Fruit fly (Drosophila melanogaster) whole organism, embryonic: ENCODE results near the gene CG5805.

Experiments
- Adf1 ChIP-seq: fragments of 200-800 bp; sonication (Bioruptor generic); IDR thresholded peaks from 2 replicates; pipeline ENCODE4 v1.3.6; 2022; ENCODE audit warnings: missing biosample characterization, missing genetic modification characterization
- Atf-2 ChIP-seq: fragments of 200-800 bp; sonication (Bioruptor generic); optimal IDR thresholded peaks from 2 replicates; lab custom pipeline; 2016; ENCODE audit warnings: missing biosample characterization, missing genetic modification characterization
- Atf3 ChIP-seq: fragments of 200-800 bp; sonication (Bioruptor generic); optimal IDR thresholded peaks from 3 replicates; lab custom pipeline; 2016; ENCODE audit warnings: missing biosample characterization, missing genetic modification characterization
- Bdp1 ChIP-seq: fragments of 200-800 bp; sonication (Bioruptor generic); optimal IDR thresholded peaks from 3 replicates; lab custom pipeline; 2016; ENCODE audit warnings: missing biosample characterization, missing genetic modification characterization
- CG10274 ChIP-seq: fragments of 200-800 bp; sonication (Bioruptor generic); optimal IDR thresholded peaks from 3 replicates; lab custom pipeline; 2017; ENCODE audit warnings: missing biosample characterization, mild to moderate bottlenecking, missing genetic modification characterization
- CG10321 ChIP-seq: fragments of 200-800 bp; sonication (Bioruptor generic); IDR thresholded peaks from 2 replicates; pipeline ENCODE4 v1.3.6; 2022; ENCODE audit warnings: missing biosample characterization, missing genetic modification characterization
- CG11398 ChIP-seq: fragments of 200-800 bp; sonication (Bioruptor generic); optimal IDR thresholded peaks from 2 replicates; lab custom pipeline; 2016; ENCODE audit warnings: missing biosample characterization, missing genetic modification characterization
- CG11504 ChIP-seq: fragments of 200-800 bp; sonication (Bioruptor generic); optimal IDR thresholded peaks from 3 replicates; lab custom pipeline; 2019; ENCODE audit warnings: missing biosample characterization, mild to moderate bottlenecking, missing genetic modification characterization, moderate library complexity
- CG13287 ChIP-seq: fragments of 200-800 bp; sonication (Bioruptor generic); IDR thresholded peaks from 2 replicates; pipeline ENCODE4 v1.3.6; 2022; ENCODE audit warnings: missing biosample characterization, missing genetic modification characterization; ENCODE audit not compliant: partially characterized antibody
- CG13424 ChIP-seq: fragments of 200-800 bp; sonication (Bioruptor generic); optimal IDR thresholded peaks from 2 replicates; lab custom pipeline; 2019; ENCODE audit warnings: missing biosample characterization, mild to moderate bottlenecking, missing genetic modification characterization, moderate library complexity
- CG14014 ChIP-seq: fragments of 200-800 bp; sonication (Bioruptor generic); IDR thresholded peaks from 2 replicates; pipeline ENCODE4 v1.3.6; 2022; ENCODE audit warnings: missing biosample characterization, missing genetic modification characterization
- CG14667 ChIP-seq: fragments of 200-800 bp; sonication (Bioruptor generic); IDR thresholded peaks from 2 replicates; pipeline ENCODE4 v1.3.6; 2022; ENCODE audit warnings: missing biosample characterization, missing genetic modification characterization
- CG18476 ChIP-seq: fragments of 200-800 bp; sonication (Bioruptor generic); optimal IDR thresholded peaks from 2 replicates; lab custom pipeline; 2016; ENCODE audit warnings: missing biosample characterization, mild to moderate bottlenecking, missing genetic modification characterization
- CG18599 ChIP-seq: fragments of 200-800 bp; sonication (Bioruptor generic); optimal IDR thresholded peaks from 3 replicates; lab custom pipeline; 2017; ENCODE audit warnings: missing biosample characterization, missing genetic modification characterization, mild to moderate bottlenecking, moderate library complexity, missing genetic modification reagents
- CG2116 ChIP-seq: fragments of 200-800 bp; sonication (Bioruptor generic); optimal IDR thresholded peaks from 3 replicates; lab custom pipeline; 2018; ENCODE audit warnings: missing biosample characterization, mild to moderate bottlenecking, missing genetic modification characterization
- CG30431 ChIP-seq: fragments of 200-800 bp; sonication (Bioruptor generic); optimal IDR thresholded peaks from 2 replicates; lab custom pipeline; 2017; ENCODE audit warnings: missing biosample characterization, missing genetic modification characterization
- CG32772 ChIP-seq: fragments of 200-800 bp; sonication (Bioruptor generic); IDR thresholded peaks from 2 replicates; pipeline ENCODE4 v1.3.6; 2022; ENCODE audit warnings: missing biosample characterization, missing genetic modification characterization
- CG34224 ChIP-seq: fragments of 200-800 bp; sonication (Bioruptor generic); IDR thresholded peaks from 3 replicates; pipeline ENCODE4 v1.3.6; 2022; ENCODE audit warnings: missing biosample characterization, missing genetic modification characterization; ENCODE audit not compliant: partially characterized antibody
- CG4360 ChIP-seq: fragments of 200-800 bp; sonication (Bioruptor generic); IDR thresholded peaks from 2 replicates; pipeline ENCODE4 v1.3.6; 2022; ENCODE audit warnings: missing biosample characterization, missing genetic modification characterization
- CG6791 ChIP-seq: fragments of 200-800 bp; sonication (Bioruptor generic); IDR thresholded peaks from 3 replicates; pipeline ENCODE4 v1.3.6; 2022; ENCODE audit warnings: missing biosample characterization, missing genetic modification characterization; ENCODE audit not compliant: partially characterized antibody
- CG7556 ChIP-seq: fragments of 200-800 bp; sonication (Bioruptor generic); optimal IDR thresholded peaks from 2 replicates; lab custom pipeline; 2017; ENCODE audit warnings: missing biosample characterization, mild to moderate bottlenecking, missing genetic modification characterization
- CG8359 ChIP-seq: fragments of 200-800 bp; sonication (Bioruptor generic); optimal IDR thresholded peaks from 2 replicates; lab custom pipeline; 2017; ENCODE audit warnings: missing biosample characterization, mild to moderate bottlenecking, missing genetic modification characterization, borderline replicate concordance
- CG9609 ChIP-seq: fragments of 200-800 bp; sonication (Bioruptor generic); optimal IDR thresholded peaks from 3 replicates; lab custom pipeline; 2016; ENCODE audit warnings: missing biosample characterization, missing genetic modification characterization
- CG9797 ChIP-seq: fragments of 200-800 bp; sonication (Bioruptor generic); optimal IDR thresholded peaks from 3 replicates; lab custom pipeline; 2018; ENCODE audit warnings: missing biosample characterization, mild to moderate bottlenecking, missing genetic modification characterization
- CG9932 ChIP-seq: fragments of 200-800 bp; sonication (Bioruptor generic); IDR thresholded peaks from 2 replicates; pipeline ENCODE4 v1.3.6; 2022; ENCODE audit warnings: missing biosample characterization, missing genetic modification characterization
- Eip74EF ChIP-seq, 2 experiments: fragments of 200-800 bp in 1 of 2; fragments of >200 bp in 1 of 2; sonication (Bioruptor generic) in 1 of 2; optimal IDR thresholded peaks; 2 replicates each; lab custom pipeline; 2017 to 2019; ENCODE audit warnings: missing biosample characterization in 2 of 2, missing genetic modification characterization in 2 of 2, mild to moderate bottlenecking in 1 of 2, moderate library complexity in 1 of 2
- HLH3B ChIP-seq: fragments of 200-800 bp; sonication (Bioruptor generic); IDR thresholded peaks from 2 replicates; pipeline ENCODE4 v1.3.6; 2022; ENCODE audit warnings: missing biosample characterization, missing genetic modification characterization
- HmgZ ChIP-seq: fragments of 200-800 bp; sonication (Bioruptor generic); optimal IDR thresholded peaks from 2 replicates; lab custom pipeline; 2018; ENCODE audit warnings: missing biosample characterization, mild to moderate bottlenecking, missing genetic modification characterization
- Hmx ChIP-seq: fragments of 200-800 bp; sonication (Bioruptor generic); optimal IDR thresholded peaks from 2 replicates; lab custom pipeline; 2016; ENCODE audit warnings: missing biosample characterization, missing genetic modification characterization
- Lim3 ChIP-seq: fragments of 200-800 bp; sonication (Bioruptor generic); IDR thresholded peaks from 2 replicates; pipeline ENCODE4 v1.3.6; 2022; ENCODE audit warnings: missing biosample characterization, missing genetic modification characterization
- Rfx ChIP-seq: fragments of 200-800 bp; sonication (Bioruptor generic); IDR thresholded peaks from 2 replicates; pipeline ENCODE4 v1.3.6; 2022; ENCODE audit warnings: missing biosample characterization, missing genetic modification characterization
- Sry-β ChIP-seq: fragments of 200-800 bp; sonication (Bioruptor generic); optimal IDR thresholded peaks from 2 replicates; lab custom pipeline; 2018; ENCODE audit warnings: missing biosample characterization, mild to moderate bottlenecking, missing genetic modification characterization, moderate library complexity
- Taf1 ChIP-seq: fragments of 200-800 bp; sonication (Bioruptor generic); IDR thresholded peaks from 2 replicates; pipeline ENCODE4 v1.3.6; 2022; ENCODE audit warnings: missing biosample characterization, missing genetic modification characterization
- Trl ChIP-seq, 3 experiments: fragments of >200 bp in 2 of 3; fragments of 200-800 bp in 1 of 3; sonication (Bioruptor generic) in 1 of 3; optimal IDR thresholded peaks; 2 replicates in 1 of 3; 3 replicates in 2 of 3; lab custom pipeline; 2016 to 2017; ENCODE audit warnings: missing biosample characterization in 1 of 3, missing genetic modification characterization in 1 of 3
- Xrp1 ChIP-seq: fragments of 200-800 bp; sonication (Bioruptor generic); IDR thresholded peaks from 2 replicates; pipeline ENCODE4 v1.3.6; 2022; ENCODE audit warnings: missing biosample characterization, missing genetic modification characterization
- YL-1 ChIP-seq: fragments of 200-800 bp; sonication (Bioruptor generic); optimal IDR thresholded peaks from 3 replicates; lab custom pipeline; 2017; ENCODE audit warnings: missing biosample characterization, mild to moderate bottlenecking, missing genetic modification characterization
- amos ChIP-seq: fragments of 200-800 bp; sonication (Bioruptor generic); IDR thresholded peaks from 2 replicates; pipeline ENCODE4 v1.3.6; 2022; ENCODE audit warnings: missing biosample characterization, missing genetic modification characterization; ENCODE audit not compliant: partially characterized antibody
- bcd ChIP-seq: fragments of 200-800 bp; sonication (Bioruptor generic); optimal IDR thresholded peaks from 2 replicates; lab custom pipeline; 2017; ENCODE audit warnings: missing biosample characterization, mild to moderate bottlenecking, missing genetic modification characterization
- btn ChIP-seq: fragments of 200-800 bp; sonication (Bioruptor generic); optimal IDR thresholded peaks from 2 replicates; lab custom pipeline; 2016; ENCODE audit warnings: missing biosample characterization, missing genetic modification characterization
- cad ChIP-seq: fragments of >200 bp; optimal IDR thresholded peaks from 2 replicates; lab custom pipeline; 2017; ENCODE audit warnings: missing biosample characterization, missing genetic modification characterization
- chinmo ChIP-seq: fragments of 200-800 bp; sonication (Bioruptor generic); IDR thresholded peaks from 4 replicates; pipeline ENCODE4 v1.3.6; 2022; ENCODE audit warnings: missing biosample characterization, missing genetic modification characterization; ENCODE audit not compliant: partially characterized antibody
- ci ChIP-seq: fragments of 200-800 bp; sonication (Bioruptor generic); IDR thresholded peaks from 3 replicates; pipeline ENCODE4 v1.3.6; 2022; ENCODE audit warnings: missing biosample characterization, missing genetic modification characterization
- crp ChIP-seq, 2 experiments: fragments of 200-800 bp; sonication (Bioruptor generic); optimal IDR thresholded peaks; 2 replicates in 1 of 2; 3 replicates in 1 of 2; lab custom pipeline; 2017; ENCODE audit warnings: missing biosample characterization in 2 of 2, missing genetic modification characterization in 2 of 2, mild to moderate bottlenecking in 1 of 2, moderate library complexity in 1 of 2
- ewg ChIP-seq: fragments of 200-800 bp; sonication (Bioruptor generic); optimal IDR thresholded peaks from 3 replicates; lab custom pipeline; 2017; ENCODE audit warnings: mild to moderate bottlenecking, missing biosample characterization, missing genetic modification reagents, missing genetic modification characterization
- inv ChIP-seq: fragments of 200-800 bp; sonication (Bioruptor generic); IDR thresholded peaks from 2 replicates; pipeline ENCODE4 v1.3.6; 2022; ENCODE audit warnings: missing biosample characterization, missing genetic modification characterization; ENCODE audit not compliant: partially characterized antibody
- pros ChIP-seq: fragments of 200-800 bp; sonication (Bioruptor generic); optimal IDR thresholded peaks from 3 replicates; lab custom pipeline; 2019; ENCODE audit warnings: missing biosample characterization, mild to moderate bottlenecking, missing genetic modification characterization, moderate library complexity
- sob ChIP-seq: fragments of 200-800 bp; sonication (Bioruptor generic); IDR thresholded peaks from 2 replicates; pipeline ENCODE4 v1.3.6; 2022; ENCODE audit warnings: missing biosample characterization, missing genetic modification characterization
- unpg ChIP-seq: fragments of 200-800 bp; sonication (Bioruptor generic); optimal IDR thresholded peaks from 3 replicates; lab custom pipeline; 2018; ENCODE audit warnings: missing biosample characterization, mild to moderate bottlenecking, missing genetic modification characterization, moderate library complexity
- vnd ChIP-seq: fragments of 200-800 bp; sonication (Bioruptor generic); IDR thresholded peaks from 3 replicates; pipeline ENCODE4 v1.3.6; 2022; ENCODE audit warnings: missing biosample characterization, missing genetic modification characterization; ENCODE audit not compliant: partially characterized antibody
- vvl ChIP-seq: fragments of 200-800 bp; sonication (Bioruptor generic); IDR thresholded peaks from 2 replicates; pipeline ENCODE4 v1.3.6; 2022; ENCODE audit warnings: missing biosample characterization, missing genetic modification characterization

CG5805 gene

dm6 chr3R:24805048-24805447 lies 17.8 kb upstream of the CG5805 start, which contains the start of gene polybromo (continued):
- no peak for TF ChIP-seq CG4360 (GFP tag; lab: Robert Waterston, UW)
- TF ChIP-seq Xrp1 (GFP tag; lab: Robert Waterston, UW), result no peak
- TF ChIP-seq CG11398 (GFP tag; lab: Kevin White, UChicago), result no peak
- no peak for TF ChIP-seq pros (GFP tag; lab: Kevin White, UChicago)
- peak; percentile 41 for TF ChIP-seq CG9797
- peak; percentile 43 for TF ChIP-seq CG2116 (GFP tag; lab: Kevin White, UChicago)
- TF ChIP-seq CG11504 (tag; lab: Kevin White, UChicago), result no peak
- no peak for TF ChIP-seq CG18476
- TF ChIP-seq CG7556 (GFP tag; lab: Kevin White, UChicago), result no peak
- no peak for TF ChIP-seq Bdp1 (GFP tag; lab: Kevin White, UChicago)
- no peak for TF ChIP-seq CG13424 (tag; lab: Kevin White, UChicago)
- no peak for TF ChIP-seq cad
- no peak for TF ChIP-seq CG32772 (GFP tag; lab: Robert Waterston, UW)
- no peak for TF ChIP-seq unpg
- TF ChIP-seq CG9932 (GFP tag; lab: Robert Waterston, UW), result peak; percentile 36; the same call in 1 of the 2 replicates
- no peak for TF ChIP-seq Lim3 (GFP tag; lab: Robert Waterston, UW)
- TF ChIP-seq CG10274 (GFP tag; lab: Kevin White, UChicago), result no peak
- TF ChIP-seq CG14667, result no peak
- no peak for TF ChIP-seq CG9609 (GFP tag; lab: Kevin White, UChicago)
- TF ChIP-seq Hmx (GFP tag; lab: Kevin White, UChicago), result no peak
- TF ChIP-seq Taf1 (GFP tag; lab: Robert Waterston, UW), result no peak
- no peak for TF ChIP-seq CG10321 (GFP tag; lab: Robert Waterston, UW)
- no peak for TF ChIP-seq btn (GFP tag; lab: Kevin White, UChicago)
- peak; percentile 80; the same call in 2 of the 3 replicates for TF ChIP-seq vnd (GFP tag; lab: Robert Waterston, UW)
- TF ChIP-seq ewg (GFP tag; lab: Kevin White, UChicago), result no peak
- no peak for TF ChIP-seq Atf3 (GFP tag; lab: Kevin White, UChicago)
- no peak for TF ChIP-seq Atf-2 (GFP tag; lab: Kevin White, UChicago)
- no peak for TF ChIP-seq CG18599 (GFP tag; lab: Kevin White, UChicago)
- TF ChIP-seq CG14014 (GFP tag; lab: Robert Waterston, UW), result no peak
- TF ChIP-seq inv (GFP tag; lab: Robert Waterston, UW), result peak; percentile 69
- no peak for TF ChIP-seq HLH3B (GFP tag; lab: Robert Waterston, UW)
- peak; percentile 67 for TF ChIP-seq YL-1
- TF ChIP-seq CG8359, result no peak
- TF ChIP-seq bcd (GFP tag; lab: Kevin White, UChicago), result no peak

- TF ChIP-seq CG13287 (GFP tag; lab: Robert Waterston, UW) (peak; percentile 28), CG30431 (GFP tag; lab: Kevin White, UChicago) (no peak), CG34224 (GFP tag; lab: Robert Waterston, UW) (peak; percentile 42; the same call in 2 of the 3 replicates), Trl (optimal IDR thresholded peaks at IDR 0.05; lab: Kevin White, UChicago) (peak in 1 of 2 experiments; percentile 63), Trl (GFP tag; optimal IDR thresholded peaks at IDR 0.05; lab: Kevin White, UChicago) (no peak), ci (GFP tag; lab: Robert Waterston, UW) (peak; percentile 61; the same call in 2 of the 3 replicates), Sry-β (GFP tag; lab: Kevin White, UChicago) (peak; percentile 8), Adf1 (GFP tag; lab: Robert Waterston, UW) (peak; percentile 13; the same call in 1 of the 2 replicates), Rfx (0 out of 2 replicates have a peak, but pooled peaks have one; percentile 23), Eip74EF (GFP tag; optimal IDR thresholded peaks at IDR 0.05; lab: Kevin White, UChicago) (no peak), vvl (GFP tag; lab: Robert Waterston, UW) (peak; percentile 19; the same call in 1 of the 2 replicates), HmgZ (tag; lab: Kevin White, UChicago) (peak; percentile 8), CG6791 (no peak), sob (0 out of 2 replicates have a peak, but pooled peaks have one; percentile 11), crp (GFP tag; optimal IDR thresholded peaks at IDR 0.05; lab: Kevin White, UChicago) (no peak), amos (GFP tag; lab: Robert Waterston, UW) (peak; percentile 16; the same call in 1 of the 2 replicates), chinmo (peak; percentile 85; the same call in 2 of the 4 replicates)
These were observed 12.3 kb upstream of the CG5805 start, which contains the start of gene Ude for dm6 chr3R:24799503-24799902. Gene Ude (minus strand): TSS chr3R:24799668.
